Fruit fly (Drosophila melanogaster) S2 (cell line): Measurements from ENCODE around the gene LManI.

ENCODE experiments used
- CG8478 ChIP-seq: fragments of >200 bp; optimal IDR thresholded peaks from 2 replicates; lab custom pipeline; 2018
- CTCF ChIP-seq, 2 experiments: fragments of >200 bp; optimal IDR thresholded peaks; 2 replicates each; lab custom pipeline; 2018

The LManI gene

dm6 chr2L:10430802-10431476 lies 26.1 kb downstream of the LManI start, which contains the start of the genes Bug22 and TfIIB:
Gene Bug22 (minus strand): TSS chr2L:10430918.
Gene TfIIB (plus strand): TSS chr2L:10431338.
- TF ChIP-seq CTCF (optimal IDR thresholded peaks at IDR 0.05; lab: Kevin White, UChicago) (no peak), CG8478 (no peak)

dm6 chr2L:10428528-10428927 lies 28.5 kb downstream of the LManI start, which contains the start of gene CG5188:
Gene CG5188 (plus strand): TSS chr2L:10428829.
- no peak for TF ChIP-seq CG8478

dm6 chr2L:10426534-10427048 lies 30.4 kb downstream of the LManI start, which contains the start of the genes SmB and KdelR:
Gene SmB (minus strand): TSS chr2L:10426627.
Gene KdelR (plus strand): TSS chr2L:10426887.
- TF ChIP-seq CTCF (optimal IDR thresholded peaks at IDR 0.05; lab: Kevin White, UChicago): no peak
- no peak for TF ChIP-seq CG8478

DNA sequence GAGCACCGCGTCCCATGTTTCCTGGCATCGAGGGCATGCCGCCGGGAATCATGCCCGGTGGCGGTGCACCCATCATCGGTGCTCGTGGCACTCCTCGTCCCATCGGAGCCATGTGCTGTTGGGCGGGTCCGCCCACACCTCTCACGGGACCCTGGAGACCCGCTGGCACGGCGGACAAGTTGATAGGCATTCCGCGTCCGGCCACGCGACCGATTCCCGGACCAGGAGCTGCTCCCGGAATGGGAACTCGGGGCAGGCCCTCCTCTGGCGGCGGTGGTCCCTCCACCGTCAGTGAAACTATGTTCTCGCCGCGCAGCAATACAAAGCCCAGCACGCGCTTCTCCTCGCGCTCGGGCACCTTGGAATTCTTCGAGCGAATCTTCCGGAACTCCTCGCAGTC lies 31.4 kb downstream of the LManI start:
- no peak for TF ChIP-seq CG8478
- no peak for TF ChIP-seq CTCF (optimal IDR thresholded peaks at IDR 0.05; lab: Kevin White, UChicago)

DNA sequence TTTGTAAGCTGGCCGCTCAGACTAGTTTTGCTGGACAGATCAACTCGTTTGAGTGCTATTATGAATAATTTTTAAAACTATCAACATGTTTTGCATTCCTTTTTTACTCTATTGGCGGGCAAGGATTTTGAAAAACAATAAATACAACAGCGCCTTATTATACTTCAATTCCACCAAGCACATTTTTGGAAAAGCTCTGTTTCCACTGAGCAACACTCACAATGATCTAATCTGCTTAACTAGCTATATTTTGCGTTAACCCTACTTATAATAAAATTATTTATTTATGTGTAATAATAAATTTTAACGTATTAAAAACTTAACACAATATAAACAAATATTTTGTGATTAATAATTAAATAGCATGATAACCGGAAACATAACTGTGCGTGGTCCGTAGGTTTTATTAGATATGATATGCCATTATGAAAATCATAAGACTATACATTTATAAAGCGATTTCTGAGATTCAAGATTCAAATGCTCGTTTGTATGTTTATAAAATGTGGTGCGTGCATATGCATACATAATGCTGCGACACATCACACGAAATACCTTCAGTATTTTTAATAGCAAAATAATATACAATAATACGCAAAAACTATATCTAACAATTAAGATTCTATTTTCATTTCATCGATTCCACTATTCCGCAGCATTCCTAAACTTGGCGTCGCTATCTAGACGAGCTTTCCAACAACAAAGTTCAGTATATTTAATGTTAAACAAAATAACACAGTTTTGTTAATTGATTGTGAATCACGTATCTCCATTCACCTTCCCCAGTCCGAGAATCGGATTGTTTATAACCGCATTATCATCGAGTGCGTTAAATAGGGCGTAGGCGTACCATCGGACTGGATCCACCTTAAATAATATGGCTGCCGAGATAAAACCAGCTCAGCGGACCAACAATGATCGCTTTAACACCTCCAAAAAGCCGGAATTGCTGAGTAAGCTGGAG lies 34.1 kb downstream of the LManI start, which contains the start of the genes pie and Wdfy2:
pie (minus strand) TSS at position 138 of the 964 bp plus-strand sequence.
Wdfy2 (plus strand) TSS at position 649 of the 964 bp plus-strand sequence.
- TF ChIP-seq CG8478: no peak
- TF ChIP-seq CTCF (optimal IDR thresholded peaks at IDR 0.05; lab: Kevin White, UChicago): no peak

DNA sequence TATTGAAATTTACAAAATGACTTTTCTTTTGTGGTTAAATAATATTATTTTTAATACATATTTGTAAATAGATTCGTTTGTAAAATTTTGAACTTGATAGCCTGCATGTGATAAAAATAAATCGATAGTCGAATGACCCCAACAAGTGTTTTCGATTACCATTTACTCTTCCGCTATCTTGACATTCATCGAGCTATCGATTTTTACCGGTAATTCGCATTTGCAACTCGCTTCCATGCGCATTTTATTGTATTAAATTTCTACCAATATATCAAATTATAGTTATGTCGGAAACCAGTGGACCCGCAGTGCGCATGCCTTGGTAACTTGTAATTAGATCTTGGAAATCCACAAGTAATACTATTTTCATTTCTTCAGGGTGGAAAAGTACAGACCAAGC lies 38.1 kb downstream of the LManI start, which contains the start of gene RfC3:
RfC3 (plus strand) TSS at position 210 of the 400 bp plus-strand sequence.
- no peak for TF ChIP-seq CTCF (optimal IDR thresholded peaks at IDR 0.05; lab: Kevin White, UChicago)
- TF ChIP-seq CG8478: no peak

DNA sequence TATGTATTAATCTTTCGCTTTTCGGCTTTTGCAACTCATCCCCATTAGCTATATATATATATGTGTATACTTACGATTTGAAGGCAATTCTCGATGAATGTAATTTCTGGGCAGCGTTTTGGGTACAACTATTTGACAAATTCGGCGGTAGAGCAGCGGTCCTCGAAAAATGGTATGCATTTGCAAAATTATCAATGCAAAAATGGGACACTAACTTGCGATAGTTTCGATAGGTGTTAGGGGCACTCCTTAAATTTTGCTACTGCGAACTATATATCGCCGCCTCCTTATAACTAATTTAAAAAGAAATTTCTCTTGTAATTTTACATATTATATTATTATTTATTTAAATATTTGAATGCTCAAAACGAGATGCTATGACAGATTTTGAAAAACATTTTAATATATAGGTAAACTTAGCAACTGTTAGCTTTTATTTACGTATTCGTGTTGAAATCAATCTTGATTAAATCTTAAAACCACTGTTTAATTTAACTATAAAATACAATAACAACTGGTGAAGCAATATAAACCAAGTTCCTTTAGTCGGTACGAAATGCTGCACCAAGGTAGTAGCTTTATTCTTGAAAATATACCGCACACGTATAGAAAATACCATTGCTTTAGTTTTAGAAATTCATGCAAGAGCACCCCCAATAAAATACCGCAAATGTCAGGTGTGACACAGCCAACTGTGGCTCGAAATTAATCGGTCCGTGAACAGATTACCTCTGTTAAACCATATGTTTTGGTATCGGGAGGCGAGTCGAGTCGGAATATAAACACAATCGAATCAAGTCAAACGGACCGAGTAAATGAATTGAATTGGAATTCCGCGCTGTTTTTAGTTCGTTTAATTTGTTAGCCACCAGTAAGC lies 43.6 kb downstream of the LManI start, which contains the start of the genes CG5355 and Klp31E:
CG5355 (minus strand) TSS at position 213 of the 877 bp plus-strand sequence.
Klp31E (plus strand) TSS at position 767 of the 877 bp plus-strand sequence.
- TF ChIP-seq CTCF (optimal IDR thresholded peaks at IDR 0.05; lab: Kevin White, UChicago) (no peak), CG8478 (no peak)

- TF ChIP-seq CG8478 (no peak), CTCF (optimal IDR thresholded peaks at IDR 0.05; lab: Kevin White, UChicago) (peak in 1 of 2 experiments; percentile 11)
These were observed 48.9 kb downstream of the LManI start, which contains the start of the genes Ip259 and RpS27A for dm6 chr2L:10408122-10408576. Gene Ip259 (plus strand): TSS chr2L:10408352. Gene RpS27A (plus strand): TSS chr2L:10408352.

- TF ChIP-seq CG8478: no peak
- TF ChIP-seq CTCF (optimal IDR thresholded peaks at IDR 0.05; lab: Kevin White, UChicago): no peak
These were observed 51.9 kb downstream of the LManI start, which contains the start of the genes CG17768, LSm-4 and Ir31a for dm6 chr2L:10405008-10405654. Gene CG17768 (minus strand): TSS chr2L:10405203. Gene LSm-4 (minus strand): TSS chr2L:10405203. Gene Ir31a (plus strand): TSS chr2L:10405565.

dm6 chr2L:10403803-10404315 lies 53.2 kb downstream of the LManI start:
- TF ChIP-seq CG8478 (no peak), CTCF (optimal IDR thresholded peaks at IDR 0.05; lab: Kevin White, UChicago) (no peak)
